Worm (Caenorhabditis elegans) whole organism, young adult: ENCODE data around the gene ZK809.9.
A peak's percentile ranks its signal among the peaks of the same experiment; 100 is the strongest.

ENCODE experiments used
- B0019.2 ChIP-seq: fragments of 200-800 bp; sonication (Bioruptor generic); conservative IDR thresholded peaks from 2 replicates; pipeline ENCODE4 v1.3.6; 2022; ENCODE audit warnings: missing genetic modification reagents, missing genetic modification characterization, missing compliant biosample characterization
- B0035.1 ChIP-seq: sonication (generic microtip); optimal IDR thresholded peaks from 2 replicates; lab custom pipeline; 2016; ENCODE audit warnings: missing genetic modification characterization, mild to moderate bottlenecking, missing compliant biosample characterization, missing genotype, missing genetic modification reagents
- C06A6.2 ChIP-seq: fragments of 200-800 bp; sonication (Bioruptor generic); conservative IDR thresholded peaks from 2 replicates; pipeline ENCODE4 v1.3.6; 2022; ENCODE audit warnings: missing genetic modification characterization, missing compliant biosample characterization
- F22D6.2 ChIP-seq: sonication (generic microtip); optimal IDR thresholded peaks from 2 replicates; lab custom pipeline; 2016; ENCODE audit warnings: mild to moderate bottlenecking, missing genetic modification characterization, missing compliant biosample characterization
- F33H1.4 ChIP-seq: fragments of 200-800 bp; sonication (Bioruptor generic); IDR thresholded peaks from 2 replicates; pipeline ENCODE4 v1.3.6; 2022; ENCODE audit warnings: missing genetic modification reagents, missing genetic modification characterization, missing compliant biosample characterization
- F49E8.2 ChIP-seq: sonication (generic microtip); optimal IDR thresholded peaks from 3 replicates; lab custom pipeline; 2017; ENCODE audit warnings: missing genetic modification characterization, mild to moderate bottlenecking, missing compliant biosample characterization, antibody characterized with exemption, moderate library complexity; ENCODE audit not compliant: insufficient read depth
- Y79H2A.3 ChIP-seq: fragments of 200-800 bp; sonication (Bioruptor generic); conservative IDR thresholded peaks from 2 replicates; pipeline ENCODE4 v1.3.6; 2022; ENCODE audit warnings: missing genetic modification reagents, missing genetic modification characterization, missing compliant biosample characterization
- ZK185.1 ChIP-seq: sonication (generic microtip); optimal IDR thresholded peaks from 2 replicates; lab custom pipeline; 2016; ENCODE audit warnings: mild to moderate bottlenecking, missing genetic modification characterization, missing compliant biosample characterization; ENCODE audit not compliant: poor library complexity, severe bottlenecking
- atf-7 ChIP-seq: sonication (generic microtip); optimal IDR thresholded peaks from 2 replicates; lab custom pipeline; 2017; ENCODE audit warnings: mild to moderate bottlenecking, missing genetic modification characterization, missing compliant biosample characterization
- attf-6 ChIP-seq: fragments of 200-800 bp; sonication (Bioruptor generic); IDR thresholded peaks from 2 replicates; pipeline ENCODE4 v1.3.6; 2022; ENCODE audit warnings: missing genetic modification reagents, missing genetic modification characterization, missing compliant biosample characterization
- bed-2 ChIP-seq: fragments of 200-800 bp; sonication (Bioruptor generic); IDR thresholded peaks from 2 replicates; pipeline ENCODE4 v1.3.6; 2022; ENCODE audit warnings: missing genetic modification reagents, missing genetic modification characterization, missing compliant biosample characterization
- cebp-2 ChIP-seq: fragments of 200-800 bp; sonication (Bioruptor generic); IDR thresholded peaks from 2 replicates; pipeline ENCODE4 v1.3.6; 2022; ENCODE audit warnings: missing genetic modification characterization, missing compliant biosample characterization
- ceh-100 ChIP-seq: fragments of 200-800 bp; sonication (Bioruptor generic); IDR thresholded peaks from 2 replicates; pipeline ENCODE4 v1.3.6; 2022; ENCODE audit warnings: missing genetic modification reagents, missing genetic modification characterization, missing compliant biosample characterization
- ceh-40 ChIP-seq: fragments of 200-800 bp; sonication (Bioruptor generic); IDR thresholded peaks from 2 replicates; pipeline ENCODE4 v1.3.6; 2022; ENCODE audit warnings: missing genetic modification characterization, missing compliant biosample characterization
- ceh-58 ChIP-seq: fragments of 200-800 bp; sonication (Bioruptor generic); IDR thresholded peaks from 2 replicates; pipeline ENCODE4 v1.3.6; 2022; ENCODE audit warnings: missing genetic modification characterization, missing compliant biosample characterization
- ceh-91 ChIP-seq: fragments of 200-800 bp; sonication (Bioruptor generic); IDR thresholded peaks from 2 replicates; pipeline ENCODE4 v1.3.6; 2022; ENCODE audit warnings: missing genetic modification reagents, missing genetic modification characterization, missing compliant biosample characterization
- chd-7 ChIP-seq: sonication (generic microtip); optimal IDR thresholded peaks from 2 replicates; lab custom pipeline; 2016; ENCODE audit warnings: mild to moderate bottlenecking, missing genetic modification characterization, moderate library complexity, missing compliant biosample characterization
- efl-1 ChIP-seq: fragments of 150-350 bp; optimal IDR thresholded peaks from 2 replicates; lab custom pipeline; 2014; ENCODE audit warnings: missing biosample characterization, missing genetic modification reagents, missing genetic modification characterization
- egrh-3 ChIP-seq: fragments of 200-800 bp; sonication (Bioruptor generic); IDR thresholded peaks from 2 replicates; pipeline ENCODE4 v1.3.6; 2022; ENCODE audit warnings: missing genetic modification reagents, missing genetic modification characterization, missing compliant biosample characterization
- fkh-3 ChIP-seq: sonication (generic microtip); optimal IDR thresholded peaks from 2 replicates; lab custom pipeline; 2016; ENCODE audit warnings: mild to moderate bottlenecking, missing genetic modification characterization, missing compliant biosample characterization
- let-526 ChIP-seq: fragments of 200-800 bp; sonication (Bioruptor generic); IDR thresholded peaks from 2 replicates; pipeline ENCODE4 v1.3.6; 2022; ENCODE audit warnings: missing genetic modification reagents, missing genetic modification characterization, missing compliant biosample characterization
- lin-54 ChIP-seq: fragments of 200-800 bp; sonication (Bioruptor generic); optimal IDR thresholded peaks from 2 replicates; lab custom pipeline; 2018; ENCODE audit warnings: mild to moderate bottlenecking, missing genetic modification characterization, missing compliant biosample characterization
- lir-1 ChIP-seq: fragments of 200-800 bp; sonication (Bioruptor generic); conservative IDR thresholded peaks from 2 replicates; pipeline ENCODE4 v1.3.6; 2022; ENCODE audit warnings: missing genetic modification reagents, missing genetic modification characterization, missing compliant biosample characterization
- lsl-1 ChIP-seq: fragments of 200-800 bp; sonication (Bioruptor generic); optimal IDR thresholded peaks from 2 replicates; lab custom pipeline; 2018; ENCODE audit warnings: mild to moderate bottlenecking, missing genetic modification characterization, moderate library complexity, missing compliant biosample characterization
- madf-6 ChIP-seq: fragments of 200-800 bp; sonication (Bioruptor generic); IDR thresholded peaks from 2 replicates; pipeline ENCODE4 v1.3.6; 2022; ENCODE audit warnings: missing genetic modification reagents, missing genetic modification characterization, missing compliant biosample characterization
- madf-8 ChIP-seq: fragments of 200-800 bp; sonication (Bioruptor generic); conservative IDR thresholded peaks from 2 replicates; pipeline ENCODE4 v1.3.6; 2022; ENCODE audit warnings: missing genetic modification reagents, missing genetic modification characterization, missing compliant biosample characterization
- mcd-1 ChIP-seq: fragments of 200-800 bp; sonication (Bioruptor generic); IDR thresholded peaks from 2 replicates; pipeline ENCODE4 v1.3.6; 2022; ENCODE audit warnings: missing genetic modification reagents, missing genetic modification characterization, missing compliant biosample characterization
- nfya-2 ChIP-seq: fragments of 200-800 bp; sonication (Bioruptor generic); IDR thresholded peaks from 2 replicates; pipeline ENCODE4 v1.3.6; 2022; ENCODE audit warnings: missing genetic modification reagents, missing genetic modification characterization, missing compliant biosample characterization
- pbrm-1 ChIP-seq: fragments of 200-800 bp; sonication (Bioruptor generic); IDR thresholded peaks from 2 replicates; pipeline ENCODE4 v1.3.6; 2022; ENCODE audit warnings: missing genetic modification reagents, missing genetic modification characterization, missing compliant biosample characterization
- rcor-1 ChIP-seq: fragments of 200-800 bp; sonication (Bioruptor generic); IDR thresholded peaks from 2 replicates; pipeline ENCODE4 v1.3.6; 2022; ENCODE audit warnings: missing genetic modification reagents, missing genetic modification characterization, missing compliant biosample characterization
- rpc-1 ChIP-seq, 2 experiments: fragments of 150-350 bp in 1 of 2; sonication (generic microtip) in 1 of 2; optimal IDR thresholded peaks; 2 replicates each; lab custom pipeline; 2014 to 2018; ENCODE audit warnings: missing biosample characterization in 1 of 2, missing genetic modification characterization in 1 of 2, missing genetic modification reagents in 1 of 2, missing genotype in 1 of 2
- sdz-38 ChIP-seq: sonication (generic microtip); optimal IDR thresholded peaks from 2 replicates; lab custom pipeline; 2016; ENCODE audit warnings: missing genotype, missing genetic modification characterization, missing compliant biosample characterization
- sea-2 ChIP-seq: fragments of 200-800 bp; sonication (Bioruptor generic); IDR thresholded peaks from 2 replicates; pipeline ENCODE4 v1.3.6; 2022; ENCODE audit warnings: missing genetic modification characterization, missing compliant biosample characterization
- snpc-1.1 ChIP-seq: sonication (generic microtip); optimal IDR thresholded peaks from 2 replicates; lab custom pipeline; 2017; ENCODE audit warnings: missing genetic modification characterization, mild to moderate bottlenecking, missing compliant biosample characterization, antibody characterized with exemption, moderate library complexity, missing genotype, missing genetic modification reagents; ENCODE audit not compliant: insufficient read depth
- snpc-1.3 ChIP-seq: sonication (generic microtip); optimal IDR thresholded peaks from 2 replicates; lab custom pipeline; 2017; ENCODE audit warnings: missing genetic modification characterization, mild to moderate bottlenecking, missing compliant biosample characterization, antibody characterized with exemption, moderate library complexity, missing genotype, missing genetic modification reagents; ENCODE audit not compliant: insufficient read depth
- snpc-4 ChIP-seq, 5 experiments: fragments of 150-350 bp in 1 of 5; sonication (generic microtip) in 4 of 5; optimal IDR thresholded peaks; 2 replicates each; lab custom pipeline; 2014 to 2018; ENCODE audit warnings: missing genetic modification characterization in 5 of 5, missing biosample characterization in 3 of 5, antibody characterized with exemption in 2 of 5, mild to moderate bottlenecking in 2 of 5, missing compliant biosample characterization in 2 of 5, missing genotype in 2 of 5, moderate library complexity in 2 of 5, missing genetic modification reagents in 1 of 5
- tbx-9 ChIP-seq: sonication (generic microtip); optimal IDR thresholded peaks from 2 replicates; lab custom pipeline; 2016; ENCODE audit warnings: borderline replicate concordance, missing genetic modification characterization, inconsistent platforms, missing compliant biosample characterization
- tlf-1 ChIP-seq: fragments of 200-800 bp; sonication (Bioruptor generic); optimal IDR thresholded peaks from 2 replicates; lab custom pipeline; 2018; ENCODE audit warnings: mild to moderate bottlenecking, missing genetic modification characterization, missing compliant biosample characterization
- xnd-1 ChIP-seq: sonication (generic microtip); optimal IDR thresholded peaks from 2 replicates; lab custom pipeline; 2016; ENCODE audit warnings: missing genotype, missing genetic modification reagents, missing genetic modification characterization, missing compliant biosample characterization
- zfh-2 ChIP-seq: fragments of 200-800 bp; sonication (Bioruptor generic); conservative IDR thresholded peaks from 2 replicates; pipeline ENCODE4 v1.3.6; 2022; ENCODE audit warnings: missing genetic modification reagents, missing genetic modification characterization, missing compliant biosample characterization
- ztf-18 ChIP-seq: sonication (generic microtip); optimal IDR thresholded peaks from 2 replicates; lab custom pipeline; 2016; ENCODE audit warnings: missing genotype, mild to moderate bottlenecking, missing genetic modification characterization, missing compliant biosample characterization

The ZK809.9 gene

DNA sequence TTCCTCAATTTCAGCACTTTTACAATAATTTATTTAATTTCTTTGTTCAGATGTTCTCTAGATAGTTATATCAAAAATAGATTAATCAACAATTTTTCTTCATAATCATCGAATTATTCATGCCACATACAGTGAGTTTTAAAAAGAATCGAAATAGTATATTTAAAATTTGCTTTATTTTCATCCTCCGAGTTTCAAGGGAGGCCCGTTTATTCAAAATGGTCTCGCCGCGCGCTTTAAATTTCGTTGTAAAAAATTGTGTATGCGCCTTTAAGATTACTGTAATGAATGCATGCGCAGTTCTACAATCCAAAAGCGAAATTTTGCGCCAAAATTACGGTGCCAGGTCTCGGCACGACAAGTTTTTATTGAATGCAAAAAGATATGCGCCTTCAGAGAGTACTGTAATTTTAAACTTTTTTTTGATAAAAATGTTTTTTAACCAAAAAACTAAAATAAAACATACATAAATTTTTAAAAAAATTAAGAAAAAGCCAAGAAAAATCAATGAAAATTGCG is 5.3 kb upstream of the ZK809.9 start, which contains the start of gene ZK792.1:
Gene ZK792.1, plus strand, starts transcription at position 51 of the 519 bp plus-strand sequence.
- TF ChIP-seq cebp-2 (GFP tag; lab: Robert Waterston, UW) (no peak), lsl-1 (GFP tag; lab: Kevin White, UChicago) (peak; percentile 76), tbx-9 (tag; lab: Kevin White, UChicago) (no peak), ceh-100 (no peak), snpc-1.3 (tag; lab: Kevin White, UChicago) (no peak), C06A6.2 (GFP tag; lab: Robert Waterston, UW) (no peak), lin-54 (GFP tag; lab: Kevin White, UChicago) (no peak), rcor-1 (GFP tag; lab: Robert Waterston, UW) (no peak), madf-6 (GFP tag; lab: Robert Waterston, UW) (peak; percentile 79), efl-1 (GFP tag; lab: Kevin White, UChicago) (peak; percentile 62), xnd-1 (tag; lab: Kevin White, UChicago) (peak; percentile 46), B0019.2 (GFP tag; lab: Robert Waterston, UW) (no peak), snpc-1.1 (tag; lab: Kevin White, UChicago) (no peak), B0035.1 (tag; lab: Kevin White, UChicago) (no peak), madf-8 (GFP tag; lab: Robert Waterston, UW) (peak; percentile 59), F22D6.2 (tag; lab: Kevin White, UChicago) (no peak), ZK185.1 (tag; lab: Kevin White, UChicago) (no peak), ceh-91 (peak; percentile 76), egrh-3 (GFP tag; lab: Robert Waterston, UW) (no peak), snpc-4 (GFP tag; optimal IDR thresholded peaks at IDR 0.05; lab: Kevin White, UChicago) (no peak), snpc-4 (tag; optimal IDR thresholded peaks at IDR 0.05; lab: Kevin White, UChicago) (no peak), ceh-58 (no peak), sea-2 (GFP tag; lab: Robert Waterston, UW) (no peak), Y79H2A.3 (GFP tag; lab: Robert Waterston, UW) (no peak), fkh-3 (no peak), attf-6 (no peak), F33H1.4 (peak; percentile 69)

- TF ChIP-seq egrh-3 (GFP tag; lab: Robert Waterston, UW) (no peak), bed-2 (GFP tag; lab: Robert Waterston, UW) (no peak), F33H1.4 (no peak), zfh-2 (no peak), ceh-40 (GFP tag; lab: Robert Waterston, UW) (no peak), F49E8.2 (no peak), snpc-1.1 (tag; lab: Kevin White, UChicago) (no peak), ztf-18 (tag; lab: Kevin White, UChicago) (no peak), rpc-1 (optimal IDR thresholded peaks at IDR 0.05; lab: Kevin White, UChicago) (no peak), rpc-1 (tag; optimal IDR thresholded peaks at IDR 0.05; lab: Kevin White, UChicago) (no peak), let-526 (GFP tag; lab: Robert Waterston, UW) (no peak), nfya-2 (GFP tag; lab: Robert Waterston, UW) (no peak), madf-8 (GFP tag; lab: Robert Waterston, UW) (no peak), atf-7 (tag; lab: Kevin White, UChicago) (no peak), pbrm-1 (GFP tag; lab: Robert Waterston, UW) (no peak), ceh-58 (no peak), lir-1 (GFP tag; lab: Robert Waterston, UW) (no peak), chd-7 (tag; lab: Kevin White, UChicago) (no peak), mcd-1 (GFP tag; lab: Robert Waterston, UW) (no peak), sdz-38 (tag; lab: Kevin White, UChicago) (no peak), tlf-1 (no peak)
Observed at ce11 chrIV:11668001-11668400, 2.9 kb downstream of the ZK809.9 start, which contains the start of gene atg-4.2. atg-4.2 (plus strand) TSS chrIV:11668024.
